Fruit fly (Drosophila melanogaster) whole organism, embryonic: Measurements from ENCODE around the gene mnd.

Source experiments
- Atf3 ChIP-seq: fragments of 200-800 bp; sonication (Bioruptor generic); optimal IDR thresholded peaks from 3 replicates; lab custom pipeline; 2016; ENCODE audit warnings: missing biosample characterization, missing genetic modification characterization
- Awh ChIP-seq: fragments of 200-800 bp; sonication (Bioruptor generic); IDR thresholded peaks from 2 replicates; pipeline ENCODE4, ENCODE4 v1.3.6; 2022; ENCODE audit warnings: missing biosample characterization, missing genetic modification characterization
- CG10209 ChIP-seq: fragments of 200-800 bp; sonication (Bioruptor generic); optimal IDR thresholded peaks from 3 replicates; lab custom pipeline; 2017; ENCODE audit warnings: missing biosample characterization, mild to moderate bottlenecking, missing genetic modification characterization, missing genetic modification reagents
- CG10274 ChIP-seq: fragments of 200-800 bp; sonication (Bioruptor generic); optimal IDR thresholded peaks from 3 replicates; lab custom pipeline; 2017; ENCODE audit warnings: missing biosample characterization, mild to moderate bottlenecking, missing genetic modification characterization
- CG10431 ChIP-seq: fragments of 200-800 bp; sonication (Bioruptor generic); optimal IDR thresholded peaks from 3 replicates; lab custom pipeline; 2018; ENCODE audit warnings: missing biosample characterization, mild to moderate bottlenecking, missing genetic modification characterization
- CG11398 ChIP-seq: fragments of 200-800 bp; sonication (Bioruptor generic); optimal IDR thresholded peaks from 2 replicates; lab custom pipeline; 2016; ENCODE audit warnings: missing biosample characterization, missing genetic modification characterization
- CG11504 ChIP-seq: fragments of 200-800 bp; sonication (Bioruptor generic); optimal IDR thresholded peaks from 3 replicates; lab custom pipeline; 2019; ENCODE audit warnings: missing biosample characterization, mild to moderate bottlenecking, missing genetic modification characterization, moderate library complexity
- CG12104 ChIP-seq: fragments of 200-800 bp; sonication (Bioruptor generic); optimal IDR thresholded peaks from 3 replicates; lab custom pipeline; 2016; ENCODE audit warnings: missing biosample characterization, missing genetic modification characterization
- CG1233 ChIP-seq: fragments of 200-800 bp; sonication (Bioruptor generic); optimal IDR thresholded peaks from 4 replicates; lab custom pipeline; 2018; ENCODE audit warnings: missing biosample characterization, mild to moderate bottlenecking, missing genetic modification characterization
- CG12769 ChIP-seq: fragments of 200-800 bp; sonication (Bioruptor generic); optimal IDR thresholded peaks from 2 replicates; lab custom pipeline; 2019; ENCODE audit warnings: missing biosample characterization, mild to moderate bottlenecking, missing genetic modification characterization, moderate library complexity
- CG13624 ChIP-seq: fragments of 200-800 bp; sonication (Bioruptor generic); optimal IDR thresholded peaks from 2 replicates; lab custom pipeline; 2016; ENCODE audit warnings: missing biosample characterization, missing genetic modification characterization
- CG15696 ChIP-seq: fragments of 200-800 bp; sonication (Bioruptor generic); optimal IDR thresholded peaks from 2 replicates; lab custom pipeline; 2019; ENCODE audit warnings: missing biosample characterization, mild to moderate bottlenecking, missing genetic modification characterization, moderate library complexity
- CG17385 ChIP-seq: fragments of 200-800 bp; sonication (Bioruptor generic); optimal IDR thresholded peaks from 3 replicates; lab custom pipeline; 2018; ENCODE audit warnings: missing biosample characterization, mild to moderate bottlenecking, missing genetic modification characterization
- CG2199 ChIP-seq: fragments of 200-800 bp; sonication (Bioruptor generic); IDR thresholded peaks from 3 replicates; pipeline ENCODE4 v1.3.6; 2022; ENCODE audit warnings: missing biosample characterization, missing genetic modification characterization
- CG31388 ChIP-seq: fragments of 200-800 bp; sonication (Bioruptor generic); optimal IDR thresholded peaks from 2 replicates; lab custom pipeline; 2016; ENCODE audit warnings: missing biosample characterization, missing genetic modification characterization
- CG32772 ChIP-seq: fragments of 200-800 bp; sonication (Bioruptor generic); IDR thresholded peaks from 2 replicates; pipeline ENCODE4 v1.3.6; 2022; ENCODE audit warnings: missing biosample characterization, missing genetic modification characterization
- CG3847 ChIP-seq: fragments of 200-800 bp; sonication (Bioruptor generic); IDR thresholded peaks from 2 replicates; pipeline ENCODE4 v1.3.6; 2022; ENCODE audit warnings: missing biosample characterization, missing genetic modification characterization
- CG4404 ChIP-seq: fragments of 200-800 bp; sonication (Bioruptor generic); IDR thresholded peaks from 2 replicates; pipeline ENCODE4 v1.3.6; 2022; ENCODE audit warnings: missing biosample characterization, missing genetic modification characterization
- CG7987 ChIP-seq: fragments of 200-800 bp; sonication (Bioruptor generic); optimal IDR thresholded peaks from 2 replicates; lab custom pipeline; 2018; ENCODE audit warnings: missing biosample characterization, mild to moderate bottlenecking, missing genetic modification characterization, moderate library complexity
- CTCF ChIP-seq: fragments of 200-800 bp; sonication (Bioruptor generic); optimal IDR thresholded peaks from 2 replicates; lab custom pipeline; 2017; ENCODE audit warnings: missing biosample characterization, mild to moderate bottlenecking, missing genetic modification characterization, moderate library complexity
- D ChIP-seq, 2 experiments: fragments of 200-800 bp in 1 of 2; fragments of >200 bp in 1 of 2; sonication (Bioruptor generic) in 1 of 2; optimal IDR thresholded peaks; 2 replicates in 1 of 2; 3 replicates in 1 of 2; lab custom pipeline; 2017; ENCODE audit warnings: mild to moderate bottlenecking in 1 of 2, missing biosample characterization in 1 of 2, missing genetic modification characterization in 1 of 2, missing genetic modification reagents in 1 of 2
- Dref ChIP-seq: fragments of 200-800 bp; sonication (Bioruptor generic); IDR thresholded peaks from 2 replicates; pipeline ENCODE4 v1.3.6; 2022; ENCODE audit warnings: missing biosample characterization, missing genetic modification characterization
- Fer1 ChIP-seq: fragments of 200-800 bp; sonication (Bioruptor generic); optimal IDR thresholded peaks from 2 replicates; lab custom pipeline; 2017; ENCODE audit warnings: missing biosample characterization, mild to moderate bottlenecking, missing genetic modification characterization
- Gug ChIP-seq: fragments of 200-800 bp; sonication (Bioruptor generic); IDR thresholded peaks from 4 replicates; pipeline ENCODE4 v1.3.6; 2022; ENCODE audit warnings: missing biosample characterization, missing genetic modification characterization
- Hmr ChIP-seq: fragments of 200-800 bp; sonication (Bioruptor generic); optimal IDR thresholded peaks from 3 replicates; lab custom pipeline; 2017; ENCODE audit warnings: mild to moderate bottlenecking, missing biosample characterization, missing genetic modification reagents, missing genetic modification characterization
- Hr3 ChIP-seq: fragments of 200-800 bp; sonication (Bioruptor generic); optimal IDR thresholded peaks from 3 replicates; lab custom pipeline; 2016; ENCODE audit warnings: missing biosample characterization, missing genetic modification characterization
- Jarid2 ChIP-seq: fragments of 200-800 bp; sonication (Bioruptor generic); optimal IDR thresholded peaks from 3 replicates; lab custom pipeline; 2017; ENCODE audit warnings: mild to moderate bottlenecking, missing biosample characterization, missing genetic modification reagents, missing genetic modification characterization
- NFAT ChIP-seq: fragments of 200-800 bp; sonication (Bioruptor generic); IDR thresholded peaks from 2 replicates; pipeline ENCODE4 v1.3.6; 2022; ENCODE audit warnings: missing biosample characterization, missing genetic modification characterization
- Oaz ChIP-seq: fragments of 200-800 bp; sonication (Bioruptor generic); IDR thresholded peaks from 2 replicates; pipeline ENCODE4 v1.3.6; 2022; ENCODE audit warnings: missing biosample characterization, missing genetic modification characterization
- Poxn ChIP-seq: fragments of 200-800 bp; sonication (Bioruptor generic); IDR thresholded peaks from 2 replicates; pipeline ENCODE4 v1.3.6; 2022; ENCODE audit warnings: missing biosample characterization, missing genetic modification characterization
- Rfx ChIP-seq: fragments of 200-800 bp; sonication (Bioruptor generic); IDR thresholded peaks from 2 replicates; pipeline ENCODE4 v1.3.6; 2022; ENCODE audit warnings: missing biosample characterization, missing genetic modification characterization
- ara ChIP-seq: fragments of 200-800 bp; sonication (Bioruptor generic); IDR thresholded peaks from 2 replicates; pipeline ENCODE4 v1.3.6; 2022; ENCODE audit warnings: missing biosample characterization, missing genetic modification characterization
- ato ChIP-seq: fragments of 200-800 bp; sonication (Bioruptor generic); IDR thresholded peaks from 2 replicates; pipeline ENCODE4 v1.3.6; 2022; ENCODE audit warnings: missing biosample characterization, missing genetic modification characterization; ENCODE audit not compliant: partially characterized antibody
- dimm ChIP-seq: fragments of 200-800 bp; sonication (Bioruptor generic); IDR thresholded peaks from 2 replicates; pipeline ENCODE4 v1.3.6; 2022; ENCODE audit warnings: missing biosample characterization, missing genetic modification characterization
- ems ChIP-seq: fragments of 200-800 bp; sonication (Bioruptor generic); optimal IDR thresholded peaks from 3 replicates; lab custom pipeline; 2016; ENCODE audit warnings: missing biosample characterization, missing genetic modification characterization
- fd64A ChIP-seq: fragments of 200-800 bp; sonication (Bioruptor generic); optimal IDR thresholded peaks from 3 replicates; lab custom pipeline; 2018; ENCODE audit warnings: missing biosample characterization, mild to moderate bottlenecking, missing genetic modification characterization
- gcm2 ChIP-seq: fragments of 200-800 bp; sonication (Bioruptor generic); optimal IDR thresholded peaks from 2 replicates; lab custom pipeline; 2016; ENCODE audit warnings: missing biosample characterization, missing genetic modification characterization
- gem ChIP-seq: fragments of 200-800 bp; sonication (Bioruptor generic); optimal IDR thresholded peaks from 2 replicates; lab custom pipeline; 2019; ENCODE audit warnings: missing biosample characterization, mild to moderate bottlenecking, missing genetic modification characterization, moderate library complexity
- hb ChIP-seq: fragments of 200-800 bp; sonication (Bioruptor generic); IDR thresholded peaks from 3 replicates; pipeline ENCODE4 v1.3.6; 2022; ENCODE audit warnings: missing biosample characterization, missing genetic modification characterization; ENCODE audit not compliant: partially characterized antibody
- hth ChIP-seq: fragments of >200 bp; optimal IDR thresholded peaks from 2 replicates; lab custom pipeline; 2017; ENCODE audit warnings: inconsistent platforms
- ind ChIP-seq: fragments of 200-800 bp; sonication (Bioruptor generic); optimal IDR thresholded peaks from 3 replicates; lab custom pipeline; 2016; ENCODE audit warnings: missing biosample characterization, missing genetic modification characterization
- knrl ChIP-seq: fragments of 200-800 bp; sonication (Bioruptor generic); IDR thresholded peaks from 3 replicates; pipeline ENCODE4 v1.3.6; 2022; ENCODE audit warnings: missing biosample characterization, missing genetic modification characterization; ENCODE audit not compliant: partially characterized antibody
- oc ChIP-seq: fragments of 200-800 bp; sonication (Bioruptor generic); optimal IDR thresholded peaks from 2 replicates; lab custom pipeline; 2018; ENCODE audit warnings: missing biosample characterization, mild to moderate bottlenecking, missing genetic modification characterization, moderate library complexity
- peb ChIP-seq: fragments of 200-800 bp; sonication (Bioruptor generic); IDR thresholded peaks from 2 replicates; pipeline ENCODE4 v1.3.6; 2022; ENCODE audit warnings: missing biosample characterization, missing genetic modification characterization
- pfk ChIP-seq: fragments of 200-800 bp; sonication (Bioruptor generic); optimal IDR thresholded peaks from 2 replicates; lab custom pipeline; 2018; ENCODE audit warnings: missing biosample characterization, mild to moderate bottlenecking, missing genetic modification characterization, moderate library complexity
- pnt ChIP-seq: fragments of 200-800 bp; sonication (Bioruptor generic); optimal IDR thresholded peaks from 3 replicates; lab custom pipeline; 2016; ENCODE audit warnings: missing biosample characterization, missing genetic modification characterization
- row ChIP-seq: fragments of 200-800 bp; sonication (Bioruptor generic); IDR thresholded peaks from 3 replicates; pipeline ENCODE4 v1.3.6; 2022; ENCODE audit warnings: missing biosample characterization, missing genetic modification characterization
- tll ChIP-seq, 2 experiments: fragments of 200-800 bp in 1 of 2; fragments of >200 bp in 1 of 2; sonication (Bioruptor generic) in 1 of 2; optimal IDR thresholded peaks; 2 replicates each; lab custom pipeline; 2017 to 2019; ENCODE audit warnings: missing biosample characterization in 2 of 2, missing genetic modification characterization in 2 of 2, mild to moderate bottlenecking in 1 of 2, moderate library complexity in 1 of 2
- zfh2 ChIP-seq: fragments of 200-800 bp; sonication (Bioruptor generic); optimal IDR thresholded peaks from 2 replicates; lab custom pipeline; 2016; ENCODE audit warnings: missing biosample characterization, missing genetic modification characterization

Gene mnd

DNA sequence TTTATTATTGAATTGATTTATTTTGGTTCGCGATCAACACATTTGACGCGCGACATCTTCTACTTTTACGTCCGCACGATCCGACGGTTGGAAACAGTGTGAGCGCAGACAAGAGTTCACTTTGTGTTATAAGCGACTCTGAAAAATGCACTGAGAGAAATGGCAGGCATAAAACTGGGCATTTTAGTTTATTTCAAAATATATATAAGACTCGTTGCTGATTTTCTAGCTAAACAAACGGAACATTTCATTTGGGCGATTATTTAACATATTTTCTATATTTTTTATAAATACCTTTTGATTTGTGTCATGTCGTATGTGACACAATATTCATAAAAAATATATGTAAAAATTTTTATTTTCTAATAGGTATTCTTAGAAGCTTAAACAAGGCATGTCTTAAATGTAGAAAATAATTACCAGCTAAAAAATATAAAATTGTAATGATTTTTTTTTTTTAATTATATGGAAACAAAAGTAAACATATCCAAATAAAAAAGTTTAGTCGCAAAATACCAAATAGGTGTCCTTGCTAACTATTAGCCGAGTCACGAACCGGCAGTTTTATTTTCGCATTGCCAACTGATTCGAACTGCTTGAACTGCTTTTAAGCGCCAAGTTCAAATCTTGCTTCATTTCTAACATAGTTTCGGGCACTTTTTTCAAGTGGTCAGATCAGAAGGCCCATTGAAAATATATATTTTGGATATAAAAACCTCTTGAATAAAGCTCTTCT is 29.2 kb downstream of the mnd start, which contains the start of gene Reck (continued):
- TF ChIP-seq CG1233 (GFP tag; lab: Kevin White, UChicago) (peak; percentile 85), CG7987 (GFP tag; lab: Kevin White, UChicago) (peak; percentile 77), knrl (GFP tag; lab: Robert Waterston, UW) (peak; percentile 52; the same call in 1 of the 3 replicates), hth (lab: Kevin White, UChicago) (no peak), Jarid2 (GFP tag; lab: Kevin White, UChicago) (peak; percentile 49), CG11398 (GFP tag; lab: Kevin White, UChicago) (no peak), zfh2 (GFP tag; lab: Kevin White, UChicago) (no peak), CG17385 (GFP tag; lab: Kevin White, UChicago) (peak; percentile 77), CG31388 (GFP tag; lab: Kevin White, UChicago) (peak; percentile 12), D (optimal IDR thresholded peaks at IDR 0.05; lab: Kevin White, UChicago) (no peak), D (GFP tag; optimal IDR thresholded peaks at IDR 0.05; lab: Kevin White, UChicago) (peak; percentile 86), Atf3 (GFP tag; lab: Kevin White, UChicago) (peak; percentile 3), CG10274 (GFP tag; lab: Kevin White, UChicago) (peak; percentile 45), fd64A (no peak), Poxn (GFP tag; lab: Robert Waterston, UW) (no peak), NFAT (GFP tag; lab: Robert Waterston, UW) (peak; percentile 63; the same call in 1 of the 2 replicates), CG3847 (GFP tag; lab: Robert Waterston, UW) (peak; percentile 34; the same call in 1 of the 2 replicates), tll (GFP tag; optimal IDR thresholded peaks at IDR 0.05; lab: Kevin White, UChicago) (no peak), Fer1 (peak; percentile 89), CG11504 (tag; lab: Kevin White, UChicago) (peak; percentile 87), CTCF (GFP tag; lab: Kevin White, UChicago) (peak; percentile 59), hb (GFP tag; lab: Robert Waterston, UW) (no peak), peb (no peak), ems (peak; percentile 50), Rfx (GFP tag; lab: Robert Waterston, UW) (peak; percentile 76), pfk (GFP tag; lab: Kevin White, UChicago) (no peak), CG4404 (GFP tag; lab: Robert Waterston, UW) (no peak), gem (tag; lab: Kevin White, UChicago) (peak; percentile 90), gcm2 (GFP tag; lab: Kevin White, UChicago) (peak; percentile 12), CG12104 (GFP tag; lab: Kevin White, UChicago) (peak; percentile 87), Hr3 (peak; percentile 80), ind (peak; percentile 81), Awh (GFP tag; lab: Robert Waterston, UW) (peak; percentile 81), CG15696 (tag; lab: Kevin White, UChicago) (peak; percentile 69), Dref (GFP tag; lab: Robert Waterston, UW) (no peak), CG13624 (GFP tag; lab: Kevin White, UChicago) (peak; percentile 51), Hmr (peak; percentile 56), oc (tag; lab: Kevin White, UChicago) (peak; percentile 80), dimm (GFP tag; lab: Robert Waterston, UW) (no peak), CG10209 (GFP tag; lab: Kevin White, UChicago) (peak; percentile 73), ara (peak; percentile 73; the same call in 1 of the 2 replicates), row (peak; percentile 79), Oaz (GFP tag; lab: Robert Waterston, UW) (peak; percentile 57; the same call in 1 of the 2 replicates), CG2199 (GFP tag; lab: Robert Waterston, UW) (peak; percentile 80), CG32772 (GFP tag; lab: Robert Waterston, UW) (peak; percentile 55), Gug (GFP tag; lab: Robert Waterston, UW) (peak; percentile 64; the same call in 2 of the 4 replicates), pnt (GFP tag; lab: Kevin White, UChicago) (peak; percentile 32), CG12769 (tag; lab: Kevin White, UChicago) (peak; percentile 16), CG10431 (GFP tag; lab: Kevin White, UChicago) (peak; percentile 19), ato (GFP tag; lab: Robert Waterston, UW) (no peak)
